Worm (Caenorhabditis elegans) whole organism, L2 larva: ENCODE results near the gene grdn-1.

ENCODE experiments used
- R02D3.7 ChIP-seq: fragments of 150-350 bp; optimal IDR thresholded peaks from 2 replicates; lab custom pipeline; 2014; ENCODE audit warnings: missing biosample characterization, missing genetic modification characterization
- ama-1 ChIP-seq: fragments of 150-350 bp; optimal IDR thresholded peaks from 2 replicates; lab custom pipeline; 2018; ENCODE audit warnings: inconsistent platforms
- blmp-1 ChIP-seq: sonication (generic microtip); optimal IDR thresholded peaks from 2 replicates; lab custom pipeline; 2017; ENCODE audit warnings: missing genetic modification characterization, mild to moderate bottlenecking, missing compliant biosample characterization, antibody characterized with exemption, moderate library complexity; ENCODE audit not compliant: insufficient read depth
- ceh-82 ChIP-seq: fragments of 150-350 bp; optimal IDR thresholded peaks from 2 replicates; lab custom pipeline; 2014; ENCODE audit warnings: missing biosample characterization, missing genetic modification characterization
- elt-3 ChIP-seq: sonication (generic microtip); optimal IDR thresholded peaks from 2 replicates; lab custom pipeline; 2017; ENCODE audit warnings: missing biosample characterization, missing genetic modification characterization
- lsy-2 ChIP-seq, 2 experiments: fragments of 150-350 bp in 1 of 2; sonication (generic microtip) in 1 of 2; optimal IDR thresholded peaks; 2 replicates each; lab custom pipeline; 2014 to 2017; ENCODE audit warnings: missing biosample characterization in 2 of 2, missing genetic modification characterization in 2 of 2
- nhr-10 ChIP-seq: sonication (generic microtip); optimal IDR thresholded peaks from 2 replicates; lab custom pipeline; 2017; ENCODE audit warnings: missing biosample characterization, missing genetic modification characterization
- nhr-129 ChIP-seq: fragments of 150-350 bp; optimal IDR thresholded peaks from 2 replicates; lab custom pipeline; 2014; ENCODE audit warnings: missing biosample characterization, missing genetic modification characterization
- nhr-23 ChIP-seq: fragments of 150-350 bp; optimal IDR thresholded peaks from 2 replicates; lab custom pipeline; 2014; ENCODE audit warnings: missing biosample characterization, missing genetic modification reagents, missing genetic modification characterization
- nhr-77 ChIP-seq: fragments of 150-350 bp; optimal IDR thresholded peaks from 2 replicates; lab custom pipeline; 2014; ENCODE audit warnings: missing biosample characterization, missing genetic modification characterization
- unc-39 ChIP-seq: fragments of 150-350 bp; optimal IDR thresholded peaks from 2 replicates; lab custom pipeline; 2014; ENCODE audit warnings: missing biosample characterization, missing genetic modification characterization
- ztf-1 ChIP-seq: fragments of 200-800 bp; sonication (Bioruptor generic); conservative IDR thresholded peaks from 2 replicates; pipeline ENCODE4 v1.3.6; 2022; ENCODE audit warnings: missing genetic modification characterization, missing compliant biosample characterization
- ztf-11 ChIP-seq: sonication (generic microtip); optimal IDR thresholded peaks from 2 replicates; lab custom pipeline; 2017; ENCODE audit warnings: missing biosample characterization, missing genetic modification characterization

ce11 chrV:18577458-18578078 is 15.0 kb upstream of the grdn-1 start:
- no peak for TF ChIP-seq nhr-77
- TF ChIP-seq blmp-1, result no peak
- TF ChIP-seq unc-39 (tag; lab: Kevin White, UChicago), result no peak
- TF ChIP-seq lsy-2 (tag; optimal IDR thresholded peaks at IDR 0.05; lab: Kevin White, UChicago), result no peak
- no peak for TF ChIP-seq ceh-82
- no peak for TF ChIP-seq elt-3 (tag; lab: Kevin White, UChicago)
- no peak for TF ChIP-seq ama-1 (lab: Kevin White, UChicago)
- TF ChIP-seq ztf-1, result no peak
- TF ChIP-seq nhr-129, result peak; percentile 7
- TF ChIP-seq ztf-11 (tag; lab: Kevin White, UChicago), result no peak
- TF ChIP-seq nhr-10 (tag; lab: Kevin White, UChicago), result no peak
- no peak for TF ChIP-seq R02D3.7 (tag; lab: Kevin White, UChicago)
- TF ChIP-seq nhr-23 (tag; lab: Kevin White, UChicago), result no peak
